Fruit fly (Drosophila melanogaster): ENCODE data around the gene CG42446.

The CG42446 gene

DNA sequence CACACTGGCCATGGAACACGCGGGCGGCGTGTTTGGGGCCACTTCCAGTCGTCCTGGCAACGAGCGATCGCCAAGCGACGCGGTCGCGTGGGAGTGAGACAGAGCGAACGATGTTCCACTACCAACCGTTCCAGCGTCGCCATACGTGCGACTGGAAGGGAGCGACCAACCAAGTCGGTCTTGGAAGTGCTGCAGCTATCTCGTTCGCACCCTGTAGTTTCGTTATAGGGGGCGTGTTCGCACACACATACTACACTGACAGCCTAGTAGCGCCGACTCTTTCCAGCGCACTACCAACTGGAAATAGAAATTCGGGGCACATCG lies 43.8 kb upstream of the CG42446 start:
- peak in 1 of 2 experiments; percentile 52 for TF ChIP-seq insv (GFP tag; optimal IDR thresholded peaks at IDR 0.05)
- 0 out of 2 replicates have a peak, but pooled peaks have one; percentile 30 for TF ChIP-seq Bgb (GFP tag; IDR thresholded peaks at IDR 0.05; ENCODE audit: partially characterized antibody)
- peak; percentile 98 for TF ChIP-seq Nf-YC (tag; optimal IDR thresholded peaks at IDR 0.05)
- no peak for TF ChIP-seq Dp (GFP tag; optimal IDR thresholded peaks at IDR 0.05)
- TF ChIP-seq z (GFP tag; IDR thresholded peaks at IDR 0.05), result peak; percentile 94
- peak; percentile 98 for TF ChIP-seq CG8478 (optimal IDR thresholded peaks at IDR 0.05)
- TF ChIP-seq Jarid2 (GFP tag; optimal IDR thresholded peaks at IDR 0.05), result peak; percentile 56
- TF ChIP-seq fd96Cb (tag; optimal IDR thresholded peaks at IDR 0.05), result no peak
- peak; percentile 46 for TF ChIP-seq CTCF (GFP tag; optimal IDR thresholded peaks at IDR 0.05)
- peak; percentile 74 for TF ChIP-seq Nf-YA (GFP tag; IDR thresholded peaks at IDR 0.05)
- TF ChIP-seq cg (GFP tag; optimal IDR thresholded peaks at IDR 0.05), result peak; percentile 81
- peak; percentile 92 for TF ChIP-seq CG10321 (GFP tag; IDR thresholded peaks at IDR 0.05)
- TF ChIP-seq lmd (GFP tag; IDR thresholded peaks at IDR 0.05), result no peak
- no peak for TF ChIP-seq MBD-R2 (GFP tag; IDR thresholded peaks at IDR 0.05)
- TF ChIP-seq tll (GFP tag; optimal IDR thresholded peaks at IDR 0.05), result peak in 1 of 2 experiments; percentile 16
- no peak for TF ChIP-seq CG18619 (GFP tag; optimal IDR thresholded peaks at IDR 0.05)
- peak; percentile 99 for TF ChIP-seq Nf-YB (GFP tag; optimal IDR thresholded peaks at IDR 0.05)
- TF ChIP-seq Drgx (GFP tag; IDR thresholded peaks at IDR 0.05), result 0 out of 2 replicates have a peak, but pooled peaks have one; percentile 8
- peak; percentile 81 for TF ChIP-seq CG7745 (tag; optimal IDR thresholded peaks at IDR 0.05)
- peak; percentile 74 for TF ChIP-seq Rfx (GFP tag; IDR thresholded peaks at IDR 0.05)
- TF ChIP-seq CG17829 (tag; optimal IDR thresholded peaks at IDR 0.05), result peak; percentile 38
- peak; percentile 38 for TF ChIP-seq HmgD (GFP tag; optimal IDR thresholded peaks at IDR 0.05)
- peak; percentile 42 for TF ChIP-seq CoRest (tag; optimal IDR thresholded peaks at IDR 0.05)
- peak; percentile 94 for TF ChIP-seq CG1832 (GFP tag; optimal IDR thresholded peaks at IDR 0.05)
- TF ChIP-seq pnt (GFP tag; optimal IDR thresholded peaks at IDR 0.05), result no peak
- TF ChIP-seq bsh (GFP tag; optimal IDR thresholded peaks at IDR 0.05), result no peak
- 0 out of 2 replicates have a peak, but pooled peaks have one; percentile 37 for TF ChIP-seq ttk (GFP tag; IDR thresholded peaks at IDR 0.05)
- TF ChIP-seq phol (tag; optimal IDR thresholded peaks at IDR 0.05), result peak; percentile 30
- no peak for TF ChIP-seq tup (GFP tag; optimal IDR thresholded peaks at IDR 0.05)
- no peak for TF ChIP-seq ranshi (GFP tag; IDR thresholded peaks at IDR 0.05)
- peak; percentile 63; the same call in 1 of the 2 replicates for TF ChIP-seq Adf1 (GFP tag; IDR thresholded peaks at IDR 0.05)
- peak; percentile 99 for TF ChIP-seq pfk (GFP tag; optimal IDR thresholded peaks at IDR 0.05)
- 0 out of 3 replicates have a peak, but pooled peaks have one; percentile 30 for TF ChIP-seq Opbp (GFP tag; IDR thresholded peaks at IDR 0.05; ENCODE audit: partially characterized antibody)
- TF ChIP-seq D (optimal IDR thresholded peaks at IDR 0.05), result peak; percentile 95
- TF ChIP-seq D (GFP tag; optimal IDR thresholded peaks at IDR 0.05), result no peak
- TF ChIP-seq bcd (GFP tag; optimal IDR thresholded peaks at IDR 0.05), result no peak
- TF ChIP-seq kni (GFP tag; optimal IDR thresholded peaks at IDR 0.05), result peak; percentile 5
- TF ChIP-seq knrl (GFP tag; IDR thresholded peaks at IDR 0.05; ENCODE audit: partially characterized antibody), result peak; percentile 18; the same call in 1 of the 3 replicates

DNA sequence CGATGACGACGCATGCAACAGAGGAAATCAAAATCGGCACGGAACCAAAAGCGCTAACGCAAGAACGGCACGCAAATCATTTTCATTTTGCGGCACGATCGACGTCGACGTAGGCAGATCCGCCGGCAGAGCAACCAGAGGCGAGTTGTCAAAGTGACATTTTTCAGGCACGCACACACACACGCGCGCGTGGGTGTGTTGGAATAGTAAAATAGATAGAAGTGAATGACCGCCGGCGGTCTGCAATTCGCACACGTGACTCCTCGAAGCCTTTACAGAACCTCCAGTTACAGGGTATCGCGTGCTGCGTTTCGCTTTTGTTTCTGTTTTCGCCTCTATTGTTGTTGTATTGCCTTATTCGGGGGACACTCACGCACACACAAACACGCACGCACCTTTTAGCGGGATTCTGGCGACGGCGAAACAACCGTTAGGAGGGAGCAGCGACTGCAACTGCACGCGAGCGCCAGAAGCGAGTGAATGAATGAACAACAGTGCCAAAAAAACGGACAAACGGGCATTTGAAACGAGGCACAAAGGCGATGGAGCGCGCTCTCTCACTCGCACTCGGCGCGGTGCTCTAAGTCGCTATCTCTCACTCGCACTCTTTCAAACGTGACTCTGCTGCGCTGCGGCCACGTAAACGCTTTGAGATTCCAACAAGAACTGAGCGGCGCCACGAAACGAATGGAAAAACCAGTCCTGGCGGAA lies 43.3 kb upstream of the CG42446 start, which contains the start of gene ss:
TSS of gene ss (minus strand) at position 668 of the 711 bp plus-strand sequence.
- TF ChIP-seq knrl (GFP tag; IDR thresholded peaks at IDR 0.05; ENCODE audit: partially characterized antibody) (no peak), p53 (GFP tag; optimal IDR thresholded peaks at IDR 0.05) (no peak), CG9932 (GFP tag; IDR thresholded peaks at IDR 0.05) (0 out of 2 replicates have a peak, but pooled peaks have one; percentile 9), CG14860 (GFP tag; IDR thresholded peaks at IDR 0.05; ENCODE audit: partially characterized antibody) (0 out of 3 replicates have a peak, but pooled peaks have one; percentile 32), CG12071 (GFP tag; optimal IDR thresholded peaks at IDR 0.05) (no peak), Usf (GFP tag; optimal IDR thresholded peaks at IDR 0.05) (no peak), cas (GFP tag; IDR thresholded peaks at IDR 0.05) (no peak), CG1233 (GFP tag; optimal IDR thresholded peaks at IDR 0.05) (no peak), CG8388 (GFP tag; optimal IDR thresholded peaks at IDR 0.05) (no peak), CG4360 (GFP tag; IDR thresholded peaks at IDR 0.05) (peak; percentile 65), gfzf (GFP tag; optimal IDR thresholded peaks at IDR 0.05) (no peak), tna (GFP tag; IDR thresholded peaks at IDR 0.05; ENCODE audit: partially characterized antibody) (0 out of 2 replicates have a peak, but pooled peaks have one; percentile 9), Awh (GFP tag; IDR thresholded peaks at IDR 0.05) (no peak), Hsf (GFP tag; optimal IDR thresholded peaks at IDR 0.05) (no peak)
